Fruit fly (Drosophila melanogaster) Kc167 (cell line): ENCODE results near the gene Dip-C.

ENCODE experiments used
- Myc ChIP-seq: fragments of >200 bp; optimal IDR thresholded peaks from 2 replicates; lab custom pipeline; 2017; ENCODE audit warnings: missing external identifiers
- Sin3A ChIP-seq: fragments of >200 bp; optimal IDR thresholded peaks from 2 replicates; lab custom pipeline; 2018; ENCODE audit warnings: missing external identifiers
- h ChIP-seq: fragments of >200 bp; optimal IDR thresholded peaks from 3 replicates; lab custom pipeline; 2018; ENCODE audit warnings: missing external identifiers
- insv ChIP-seq: fragments of >200 bp; optimal IDR thresholded peaks from 3 replicates; lab custom pipeline; 2018; ENCODE audit warnings: missing external identifiers
- psq ChIP-seq: fragments of >200 bp; optimal IDR thresholded peaks from 2 replicates; lab custom pipeline; 2017; ENCODE audit warnings: missing external identifiers
- ttk ChIP-seq: sonication (Bioruptor generic); optimal IDR thresholded peaks from 2 replicates; lab custom pipeline; 2017; ENCODE audit warnings: missing external identifiers

Gene Dip-C

dm6 chr3R:12426310-12426653 lies 12.7 kb upstream of the Dip-C start, which contains the start of gene NANS:
TSS of gene NANS (plus strand) at chr3R:12426578.
- TF ChIP-seq h (lab: Kevin White, UChicago) = no peak
- no peak for TF ChIP-seq insv (lab: Kevin White, UChicago)
- no peak for TF ChIP-seq psq (lab: Kevin White, UChicago)
- TF ChIP-seq Sin3A (lab: Kevin White, UChicago) = no peak
- TF ChIP-seq ttk = no peak
- no peak for TF ChIP-seq Myc (lab: Kevin White, UChicago)

dm6 chr3R:12425510-12426309 lies 12.2 kb upstream of the Dip-C start, which contains the start of gene Pp1-87B:
TSS of gene Pp1-87B (minus strand) at chr3R:12425917.
- TF ChIP-seq Myc (lab: Kevin White, UChicago) (no peak), insv (lab: Kevin White, UChicago) (no peak), ttk (no peak), psq (lab: Kevin White, UChicago) (peak; percentile 100), Sin3A (lab: Kevin White, UChicago) (peak; percentile 32), h (lab: Kevin White, UChicago) (no peak)

- no peak for TF ChIP-seq Sin3A (lab: Kevin White, UChicago)
- TF ChIP-seq h (lab: Kevin White, UChicago) = no peak
Measured at dm6 chr3R:12423997-12424396, 10.4 kb upstream of the Dip-C start.

dm6 chr3R:12422379-12422975 lies 8.9 kb upstream of the Dip-C start, which contains the start of the genes Scgbeta and CG17202:
TSS of gene Scgbeta (minus strand) at chr3R:12422429.
TSS of gene CG17202 (plus strand) at chr3R:12422768.
- TF ChIP-seq psq (lab: Kevin White, UChicago) = no peak
- no peak for TF ChIP-seq Myc (lab: Kevin White, UChicago)
- TF ChIP-seq Sin3A (lab: Kevin White, UChicago) = no peak
- TF ChIP-seq h (lab: Kevin White, UChicago) = no peak
- no peak for TF ChIP-seq insv (lab: Kevin White, UChicago)
- TF ChIP-seq ttk = no peak

DNA sequence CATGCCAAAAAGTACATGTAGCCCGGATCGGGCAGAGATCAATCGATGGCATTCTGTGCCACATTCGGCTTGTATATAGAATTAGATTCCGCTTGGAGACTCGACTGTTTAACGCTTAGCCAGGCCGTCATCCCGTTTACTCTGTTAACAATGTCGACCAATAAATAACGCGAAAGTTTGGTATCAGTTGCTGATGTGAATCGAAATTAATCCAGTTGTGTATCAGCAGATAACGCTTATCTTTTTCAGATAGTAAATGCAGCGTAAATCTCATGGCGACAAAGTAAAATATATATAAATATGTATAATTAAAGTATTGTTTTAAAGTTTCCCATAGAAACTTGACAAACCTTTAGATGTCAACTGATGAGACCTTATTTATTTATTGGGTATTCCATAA lies 2.1 kb downstream of the Dip-C start:
- TF ChIP-seq h (lab: Kevin White, UChicago) = no peak
- no peak for TF ChIP-seq insv (lab: Kevin White, UChicago)
- TF ChIP-seq psq (lab: Kevin White, UChicago) = no peak
- no peak for TF ChIP-seq Myc (lab: Kevin White, UChicago)
- TF ChIP-seq Sin3A (lab: Kevin White, UChicago) = no peak
- TF ChIP-seq ttk = no peak

dm6 chr3R:12408160-12408559 lies 5.4 kb downstream of the Dip-C start, which contains the start of gene CG5196:
TSS of gene CG5196 (plus strand) at chr3R:12408316.
- TF ChIP-seq insv (lab: Kevin White, UChicago) = no peak
- no peak for TF ChIP-seq ttk
- no peak for TF ChIP-seq h (lab: Kevin White, UChicago)
- TF ChIP-seq Myc (lab: Kevin White, UChicago) = no peak
- no peak for TF ChIP-seq Sin3A (lab: Kevin White, UChicago)
- no peak for TF ChIP-seq psq (lab: Kevin White, UChicago)

DNA sequence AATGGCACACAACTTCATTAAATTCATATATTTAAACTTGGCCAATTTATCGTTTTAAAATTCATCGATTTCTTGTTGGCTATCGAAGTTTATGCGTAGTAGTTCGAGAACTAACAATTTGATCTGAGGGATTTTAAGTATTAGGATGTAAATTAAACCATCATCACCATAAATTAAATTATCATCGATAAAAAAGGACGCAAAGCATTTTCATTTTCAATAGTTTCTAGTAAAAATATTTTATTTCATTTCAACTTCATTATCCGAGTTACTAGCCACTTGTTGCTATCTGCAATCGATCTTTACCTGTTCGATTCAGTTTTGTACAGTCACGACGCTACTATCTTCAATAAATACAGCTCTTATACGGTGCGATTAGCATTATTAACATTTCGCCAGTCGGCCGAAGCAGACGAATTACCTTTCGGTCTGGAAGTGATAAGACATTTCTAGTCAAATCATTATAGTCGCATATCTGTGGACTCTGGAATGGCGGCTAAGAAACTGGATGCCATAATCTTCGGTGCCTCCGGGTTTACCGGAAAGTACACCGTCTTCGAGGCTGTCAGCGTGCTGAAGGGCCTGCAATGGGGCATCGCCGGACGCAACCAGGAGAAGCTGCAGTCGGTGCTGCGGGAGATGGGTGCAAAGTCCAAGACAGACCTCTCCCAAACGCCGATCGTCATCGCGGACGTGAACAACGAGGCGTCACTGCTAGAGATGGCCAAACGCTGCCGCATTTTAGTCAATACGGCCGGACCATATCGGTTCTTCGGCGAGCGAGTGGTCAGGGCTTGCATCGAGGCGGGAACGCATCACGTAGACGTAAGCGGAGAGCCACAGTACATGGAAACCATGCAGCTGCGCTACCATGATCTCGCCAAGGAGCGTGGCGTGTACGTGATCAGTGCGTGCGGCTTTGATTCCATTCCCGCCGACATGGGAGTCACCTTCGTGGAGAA lies 7.0 kb downstream of the Dip-C start, which contains the start of gene CG5167:
TSS of gene CG5167 (plus strand) at position 298 of the 962 bp plus-strand sequence.
- no peak for TF ChIP-seq h (lab: Kevin White, UChicago)
- no peak for TF ChIP-seq Sin3A (lab: Kevin White, UChicago)
- TF ChIP-seq psq (lab: Kevin White, UChicago) = no peak
- no peak for TF ChIP-seq Myc (lab: Kevin White, UChicago)
- no peak for TF ChIP-seq ttk
- TF ChIP-seq insv (lab: Kevin White, UChicago) = no peak

DNA sequence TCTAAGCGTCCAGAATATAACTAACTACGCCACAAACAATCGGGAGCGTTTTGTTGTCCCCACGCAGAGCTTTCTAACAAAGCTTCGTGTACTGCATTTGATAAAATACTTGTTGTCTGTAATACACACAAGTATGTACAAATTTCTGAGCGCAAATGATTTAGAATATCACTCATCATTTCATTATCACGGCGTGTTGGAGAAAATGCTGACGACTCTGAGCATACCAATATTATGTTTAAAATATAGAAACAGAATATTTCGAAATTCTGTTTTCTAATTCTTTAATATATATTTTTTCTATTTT lies 7.7 kb downstream of the Dip-C start, which contains the start of gene Cyp9f2:
TSS of gene Cyp9f2 (minus strand) at position 101 of the 307 bp plus-strand sequence.
- TF ChIP-seq insv (lab: Kevin White, UChicago) = no peak
- no peak for TF ChIP-seq h (lab: Kevin White, UChicago)
- TF ChIP-seq Myc (lab: Kevin White, UChicago) = no peak
- TF ChIP-seq Sin3A (lab: Kevin White, UChicago) = no peak
- TF ChIP-seq ttk = no peak
- TF ChIP-seq psq (lab: Kevin White, UChicago) = no peak

- TF ChIP-seq ttk = no peak
- TF ChIP-seq Myc (lab: Kevin White, UChicago) = no peak
- TF ChIP-seq psq (lab: Kevin White, UChicago) = no peak
- TF ChIP-seq insv (lab: Kevin White, UChicago) = no peak
- TF ChIP-seq Sin3A (lab: Kevin White, UChicago) = no peak
- no peak for TF ChIP-seq h (lab: Kevin White, UChicago)
Measured at dm6 chr3R:12405134-12405533, 8.4 kb downstream of the Dip-C start.

DNA sequence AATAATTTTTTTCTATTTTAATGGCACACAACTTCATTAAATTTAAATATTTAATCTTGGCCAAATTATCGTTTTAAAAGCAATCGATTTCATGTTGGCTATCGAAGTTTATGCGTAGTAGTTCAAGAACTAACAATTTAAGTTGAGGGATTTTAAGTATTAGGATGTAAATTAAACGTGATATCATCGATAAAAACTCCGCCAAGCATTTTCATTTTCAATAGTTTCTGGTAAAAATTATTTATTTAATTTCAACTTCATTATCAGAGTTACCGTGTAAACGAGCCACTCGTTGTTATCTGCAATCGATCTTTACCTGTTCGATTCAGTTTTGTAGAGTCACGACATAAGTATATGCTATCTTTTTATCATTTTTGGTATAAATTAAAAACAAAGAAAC lies 10.6 kb downstream of the Dip-C start:
- no peak for TF ChIP-seq ttk
- no peak for TF ChIP-seq Sin3A (lab: Kevin White, UChicago)
- TF ChIP-seq psq (lab: Kevin White, UChicago) = no peak
- TF ChIP-seq insv (lab: Kevin White, UChicago) = no peak
- no peak for TF ChIP-seq Myc (lab: Kevin White, UChicago)
- TF ChIP-seq h (lab: Kevin White, UChicago) = no peak
